Worm (Caenorhabditis elegans): ENCODE measurements around the gene srx-118.
"Not testable (repeated sequence)": the region's sequence is repeated elsewhere in the genome, so short reads cannot be mapped to it uniquely, and the experiment has no call there.

srx-118 gene

ce11 chrII:12539395-12539794 is 13.8 kb downstream of the srx-118 start (continued):
- TF ChIP-seq aptf-2 (GFP tag; conservative IDR thresholded peaks at IDR 0.05) (no peak), F10E7.11 (tag; optimal IDR thresholded peaks at IDR 0.05) (no peak), F57C9.4 (tag; optimal IDR thresholded peaks at IDR 0.05) (no peak), ccch-3 (GFP tag; optimal IDR thresholded peaks at IDR 0.05) (no peak), rpc-1 (optimal IDR thresholded peaks at IDR 0.05) (peak; percentile 46), rpc-1 (tag; optimal IDR thresholded peaks at IDR 0.05) (peak; percentile 69), cebp-2 (GFP tag; IDR thresholded peaks at IDR 0.05) (no peak), ztf-3 (GFP tag; optimal IDR thresholded peaks at IDR 0.05) (no peak)

DNA sequence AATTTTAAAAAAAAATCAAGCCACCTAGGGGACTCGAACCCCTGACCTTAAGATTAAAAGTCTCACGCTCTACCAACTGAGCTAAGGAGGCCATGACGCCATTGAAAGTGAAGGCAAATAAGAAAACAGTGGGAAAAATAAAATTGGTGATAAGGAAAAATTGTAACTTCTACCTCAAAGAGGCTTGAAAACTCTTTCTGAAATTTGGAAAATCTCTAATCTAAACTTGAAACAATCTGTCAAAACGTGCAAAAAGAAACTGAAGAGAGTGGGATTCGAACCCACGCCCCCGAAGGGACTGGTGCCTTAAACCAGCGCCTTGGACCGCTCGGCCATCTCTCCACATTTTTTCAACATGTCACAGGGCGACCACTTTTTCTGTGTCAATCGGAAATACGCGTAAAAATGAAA is 16.0 kb downstream of the srx-118 start:
- 0 out of 2 replicates have a peak, but pooled peaks have one; percentile 64 for TF ChIP-seq egl-44 (GFP tag; IDR thresholded peaks at IDR 0.05)
- TF ChIP-seq tbp1 (GFP tag; optimal IDR thresholded peaks at IDR 0.05) = peak; percentile 91
- TF ChIP-seq B0019.2 (GFP tag; conservative IDR thresholded peaks at IDR 0.05) = 0 out of 2 replicates have a peak, but pooled peaks have one; percentile 26
- peak; percentile 85 for TF ChIP-seq rpc-1 (optimal IDR thresholded peaks at IDR 0.05)
- peak; percentile 96 for TF ChIP-seq rpc-1 (tag; optimal IDR thresholded peaks at IDR 0.05)
- TF ChIP-seq Y67H2A.10 (GFP tag; conservative IDR thresholded peaks at IDR 0.05) = 0 out of 2 replicates have a peak, but pooled peaks have one; percentile 10
- peak; percentile 73 for TF ChIP-seq zim-3 (tag; optimal IDR thresholded peaks at IDR 0.05)
- peak; percentile 3 for TF ChIP-seq mel-28 (tag; optimal IDR thresholded peaks at IDR 0.05; ENCODE audit: borderline replicate concordance)
- TF ChIP-seq die-1 (tag; optimal IDR thresholded peaks at IDR 0.05) = peak; percentile 84
- peak; percentile 57; the same call in 1 of the 2 replicates for TF ChIP-seq attf-3 (GFP tag; conservative IDR thresholded peaks at IDR 0.05)
- TF ChIP-seq F23B12.7 (tag; optimal IDR thresholded peaks at IDR 0.05; ENCODE audit: insufficient read depth) = peak; percentile 76
- TF ChIP-seq ztf-28 (GFP tag; IDR thresholded peaks at IDR 0.05) = 0 out of 2 replicates have a peak, but pooled peaks have one; percentile 42
- TF ChIP-seq ama-1 (optimal IDR thresholded peaks at IDR 0.05) = not testable (repeated sequence)
- TF ChIP-seq ama-1 (GFP tag; optimal IDR thresholded peaks at IDR 0.05) = peak; percentile 48 to 59
- TF ChIP-seq mes-4 (tag; optimal IDR thresholded peaks at IDR 0.05) = peak; percentile 55
- peak; percentile 61 for TF ChIP-seq F49E8.2 (tag; optimal IDR thresholded peaks at IDR 0.05; ENCODE audit: insufficient read depth)
- TF ChIP-seq egrh-3 (GFP tag; IDR thresholded peaks at IDR 0.05) = peak; percentile 58
- 0 out of 2 replicates have a peak, but pooled peaks have one; percentile 11 for TF ChIP-seq K11D2.4 (GFP tag; IDR thresholded peaks at IDR 0.05)
- peak; percentile 32 for TF ChIP-seq lsy-27 (tag; optimal IDR thresholded peaks at IDR 0.05; ENCODE audit: borderline replicate concordance, insufficient read depth)
- TF ChIP-seq snpc-1.3 (tag; optimal IDR thresholded peaks at IDR 0.05; ENCODE audit: insufficient read depth) = peak; percentile 49
- TF ChIP-seq hmg-1.2 (GFP tag; IDR thresholded peaks at IDR 0.05) = peak; percentile 62; the same call in 1 of the 2 replicates
- 0 out of 2 replicates have a peak, but pooled peaks have one; percentile 42 for TF ChIP-seq Y95B8A.8 (GFP tag; IDR thresholded peaks at IDR 0.05)
- peak; percentile 77 for TF ChIP-seq ZK185.1 (tag; optimal IDR thresholded peaks at IDR 0.05; ENCODE audit: poor library complexity, severe bottlenecking)
- TF ChIP-seq lsl-1 (GFP tag; optimal IDR thresholded peaks at IDR 0.05) = peak; percentile 48
- peak; percentile 77 for TF ChIP-seq chd-7 (tag; optimal IDR thresholded peaks at IDR 0.05)
- TF ChIP-seq rec-8 (tag; optimal IDR thresholded peaks at IDR 0.05) = peak; percentile 3 to 62
- TF ChIP-seq B0261.1 (tag; optimal IDR thresholded peaks at IDR 0.05) = peak; percentile 94
- TF ChIP-seq K12H6.12 (tag; optimal IDR thresholded peaks at IDR 0.05) = peak; percentile 9
- TF ChIP-seq nhr-90 (tag; optimal IDR thresholded peaks at IDR 0.05) = peak; percentile 88
- TF ChIP-seq ceh-100 (GFP tag; IDR thresholded peaks at IDR 0.05) = peak; percentile 56; the same call in 1 of the 2 replicates
- 0 out of 2 replicates have a peak, but pooled peaks have one; percentile 53 for TF ChIP-seq Y79H2A.3 (GFP tag; conservative IDR thresholded peaks at IDR 0.05)
- TF ChIP-seq hrde-1 (tag; optimal IDR thresholded peaks at IDR 0.05; ENCODE audit: borderline replicate concordance) = peak; percentile 64
- TF ChIP-seq madf-10 (tag; optimal IDR thresholded peaks at IDR 0.05) = peak; percentile 39
- TF ChIP-seq B0035.1 (tag; optimal IDR thresholded peaks at IDR 0.05) = peak; percentile 51
- TF ChIP-seq nhr-80 (tag; optimal IDR thresholded peaks at IDR 0.05) = peak; percentile 52
- TF ChIP-seq pbrm-1 (GFP tag; IDR thresholded peaks at IDR 0.05) = peak; percentile 49; the same call in 1 of the 2 replicates
- TF ChIP-seq him-1 (tag; optimal IDR thresholded peaks at IDR 0.05) = peak; percentile 89
- TF ChIP-seq rcor-1 (GFP tag; IDR thresholded peaks at IDR 0.05) = peak; percentile 17; the same call in 1 of the 2 replicates
- peak; percentile 66 for TF ChIP-seq atf-7 (tag; optimal IDR thresholded peaks at IDR 0.05)
